Worm (Caenorhabditis elegans): ENCODE measurements around the gene nspg-7.2.

nspg-7.2 gene

DNA sequence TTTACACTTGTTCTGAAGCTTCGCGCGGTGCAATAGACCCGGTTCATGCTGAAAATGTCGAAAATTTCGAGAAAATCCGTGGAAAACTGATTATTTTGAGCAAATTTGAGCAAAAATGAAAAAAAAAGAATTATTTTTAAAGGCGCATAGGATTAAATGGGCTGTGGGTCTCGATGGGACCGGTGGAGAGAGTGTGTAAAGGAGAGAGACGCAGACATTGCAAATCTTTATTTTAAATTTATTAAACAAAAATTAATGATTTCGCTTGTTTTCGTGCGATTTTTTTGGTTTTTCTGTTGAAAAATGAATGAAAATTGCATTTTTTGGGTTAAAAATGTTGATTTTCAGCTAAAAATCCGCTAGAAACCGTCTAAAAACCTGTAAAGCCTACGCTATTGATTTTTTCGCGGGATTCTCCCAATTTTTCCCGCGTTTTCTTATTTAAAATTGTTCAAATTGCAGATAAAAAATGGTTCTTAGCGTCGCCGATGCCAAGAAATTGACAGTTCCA lies 36.1 kb upstream of the nspg-7.2 start, which contains the start of the genes Y53G8AR.8 and Y53G8AR.6:
Gene Y53G8AR.8 (minus strand): TSS at position 48 of the 511 bp plus-strand sequence.
Gene Y53G8AR.6 (plus strand): TSS at position 461 of the 511 bp plus-strand sequence.
- peak; percentile 74 for TF ChIP-seq unc-42 (tag; optimal IDR thresholded peaks at IDR 0.05)
- peak; percentile 4 for TF ChIP-seq pax-1 (tag; optimal IDR thresholded peaks at IDR 0.05)
- TF ChIP-seq ref-2 (tag; optimal IDR thresholded peaks at IDR 0.05), result no peak
- TF ChIP-seq sox-2 (GFP tag; IDR thresholded peaks at IDR 0.05), result no peak
- no peak for TF ChIP-seq K09A11.1 (tag; optimal IDR thresholded peaks at IDR 0.05; ENCODE audit: insufficient read depth)

- TF ChIP-seq Y22D7AL.16 (tag; optimal IDR thresholded peaks at IDR 0.05), result no peak
- no peak for TF ChIP-seq gmeb-2 (tag; optimal IDR thresholded peaks at IDR 0.05)
- no peak for TF ChIP-seq ttx-3 (tag; optimal IDR thresholded peaks at IDR 0.05)
- TF ChIP-seq eyg-1 (tag; optimal IDR thresholded peaks at IDR 0.05), result no peak
- TF ChIP-seq nhr-232 (tag; optimal IDR thresholded peaks at IDR 0.05), result no peak
- TF ChIP-seq ceh-14 (tag; optimal IDR thresholded peaks at IDR 0.05), result no peak
- no peak for TF ChIP-seq dve-1 (tag; optimal IDR thresholded peaks at IDR 0.05)
- TF ChIP-seq ama-1 (optimal IDR thresholded peaks at IDR 0.05), result no peak
- no peak for TF ChIP-seq rnt-1 (tag; optimal IDR thresholded peaks at IDR 0.05)
- TF ChIP-seq ceh-22 (tag; optimal IDR thresholded peaks at IDR 0.05), result no peak
- no peak for TF ChIP-seq lin-11 (tag; optimal IDR thresholded peaks at IDR 0.05)
- no peak for TF ChIP-seq tbx-2 (tag; optimal IDR thresholded peaks at IDR 0.05)
- TF ChIP-seq sdc-2 (tag; optimal IDR thresholded peaks at IDR 0.05), result no peak
- TF ChIP-seq pros-1 (tag; optimal IDR thresholded peaks at IDR 0.05), result no peak
These were observed 23.7 kb upstream of the nspg-7.2 start, which contains the start of gene mfsd-8 for ce11 chrIII:3281860-3282358. Gene mfsd-8, plus strand, starts transcription at chrIII:3282308.

DNA sequence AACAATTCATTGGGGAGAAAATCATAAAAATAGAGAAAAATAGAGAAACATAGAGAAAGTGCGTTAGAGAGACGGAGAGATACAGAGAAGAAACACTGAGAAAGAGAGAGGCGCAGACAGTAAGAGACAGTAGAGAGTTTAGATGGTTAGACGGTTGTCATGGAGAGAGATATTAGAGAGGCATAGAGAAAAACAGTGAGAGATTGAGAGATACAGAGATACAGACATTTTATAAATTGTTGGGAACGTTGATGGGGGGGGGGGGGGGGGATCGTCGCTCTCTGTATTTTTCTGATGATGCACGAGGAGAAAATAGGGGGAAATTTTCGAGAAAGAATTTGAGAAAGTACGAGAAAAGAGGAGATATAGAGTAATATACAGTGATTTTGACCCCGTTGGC lies 21.1 kb upstream of the nspg-7.2 start:
- TF ChIP-seq pha-2 (tag; optimal IDR thresholded peaks at IDR 0.05), result no peak
- no peak for TF ChIP-seq sdc-2 (tag; optimal IDR thresholded peaks at IDR 0.05)
- TF ChIP-seq che-1 (tag; optimal IDR thresholded peaks at IDR 0.05), result no peak
- no peak for TF ChIP-seq dmd-4 (tag; optimal IDR thresholded peaks at IDR 0.05; ENCODE audit: borderline replicate concordance)
- TF ChIP-seq F13H6.1 (tag; optimal IDR thresholded peaks at IDR 0.05), result no peak
- no peak for TF ChIP-seq ahr-1 (tag; optimal IDR thresholded peaks at IDR 0.05)
- peak; percentile 39 for TF ChIP-seq ceh-18 (tag; optimal IDR thresholded peaks at IDR 0.05)
- TF ChIP-seq unc-3 (GFP tag; conservative IDR thresholded peaks at IDR 0.05), result no peak
- TF ChIP-seq unc-3 (tag; optimal IDR thresholded peaks at IDR 0.05), result no peak
- TF ChIP-seq ceh-6 (GFP tag; optimal IDR thresholded peaks at IDR 0.05), result no peak
- peak; percentile 68 for TF ChIP-seq nfya-1 (tag; optimal IDR thresholded peaks at IDR 0.05)
- TF ChIP-seq fkh-10 (GFP tag; optimal IDR thresholded peaks at IDR 0.05), result no peak
- no peak for TF ChIP-seq mec-3 (tag; optimal IDR thresholded peaks at IDR 0.05; ENCODE audit: borderline replicate concordance)
- TF ChIP-seq pros-1 (tag; optimal IDR thresholded peaks at IDR 0.05), result no peak
- no peak for TF ChIP-seq tbx-7 (tag; optimal IDR thresholded peaks at IDR 0.05)
- peak; percentile 17 for TF ChIP-seq elt-2 (tag; optimal IDR thresholded peaks at IDR 0.05)
- TF ChIP-seq ref-2 (tag; optimal IDR thresholded peaks at IDR 0.05), result no peak
- TF ChIP-seq ets-4 (tag; optimal IDR thresholded peaks at IDR 0.05), result no peak
- TF ChIP-seq sox-2 (GFP tag; IDR thresholded peaks at IDR 0.05), result no peak
- no peak for TF ChIP-seq ttx-3 (tag; optimal IDR thresholded peaks at IDR 0.05)
- TF ChIP-seq syd-9 (tag; optimal IDR thresholded peaks at IDR 0.05), result no peak
- TF ChIP-seq ceh-24 (tag; optimal IDR thresholded peaks at IDR 0.05), result no peak
- no peak for TF ChIP-seq ceh-19 (GFP tag; optimal IDR thresholded peaks at IDR 0.05)
- TF ChIP-seq C38D4.7 (GFP tag; optimal IDR thresholded peaks at IDR 0.05), result no peak
- TF ChIP-seq T23F11.4 (GFP tag; optimal IDR thresholded peaks at IDR 0.05), result no peak
- TF ChIP-seq hlh-8 (tag; optimal IDR thresholded peaks at IDR 0.05), result no peak
- no peak for TF ChIP-seq ceh-30 (tag; optimal IDR thresholded peaks at IDR 0.05)
- TF ChIP-seq eyg-1 (tag; optimal IDR thresholded peaks at IDR 0.05), result no peak
- no peak for TF ChIP-seq K02D7.2 (tag; optimal IDR thresholded peaks at IDR 0.05)
- no peak for TF ChIP-seq sox-4 (tag; optimal IDR thresholded peaks at IDR 0.05)
- no peak for TF ChIP-seq ceh-14 (tag; optimal IDR thresholded peaks at IDR 0.05)
- peak; percentile 25 for TF ChIP-seq hlh-30 (tag; optimal IDR thresholded peaks at IDR 0.05; ENCODE audit: insufficient read depth)
- peak; percentile 90 for TF ChIP-seq unc-55 (GFP tag; optimal IDR thresholded peaks at IDR 0.05)
- TF ChIP-seq elt-4 (tag; optimal IDR thresholded peaks at IDR 0.05), result no peak
- no peak for TF ChIP-seq ceh-2 (tag; optimal IDR thresholded peaks at IDR 0.05)
- TF ChIP-seq unc-42 (tag; optimal IDR thresholded peaks at IDR 0.05), result no peak
- TF ChIP-seq ama-1 (optimal IDR thresholded peaks at IDR 0.05), result no peak
- peak; percentile 70 for TF ChIP-seq pax-1 (tag; optimal IDR thresholded peaks at IDR 0.05)
- TF ChIP-seq lin-11 (tag; optimal IDR thresholded peaks at IDR 0.05), result no peak
